Worm (Caenorhabditis elegans) whole organism, L4 larva: ENCODE measurements around the gene T04C12.1.
A peak's percentile ranks its signal among the peaks of the same experiment; 100 is the strongest.

Experiments
- F10B5.3 ChIP-seq: sonication (generic microtip); optimal IDR thresholded peaks from 2 replicates; lab custom pipeline; 2016; ENCODE audit warnings: mild to moderate bottlenecking, missing genetic modification characterization, missing compliant biosample characterization
- F26F4.8 ChIP-seq: fragments of 200-800 bp; sonication (Bioruptor generic); conservative IDR thresholded peaks from 2 replicates; pipeline ENCODE4 v1.3.6; 2022; ENCODE audit warnings: missing genetic modification characterization, missing compliant biosample characterization
- F37D6.2 ChIP-seq: sonication (generic microtip); optimal IDR thresholded peaks from 2 replicates; lab custom pipeline; 2016; ENCODE audit warnings: mild to moderate bottlenecking, missing genetic modification characterization, missing compliant biosample characterization
- F49E8.2 ChIP-seq: sonication (generic microtip); optimal IDR thresholded peaks from 2 replicates; lab custom pipeline; 2016; ENCODE audit warnings: missing compliant biosample characterization, mild to moderate bottlenecking, missing genetic modification characterization, borderline replicate concordance
- T20F7.1 ChIP-seq: fragments of 200-800 bp; sonication (Bioruptor generic); optimal IDR thresholded peaks from 2 replicates; lab custom pipeline; 2018; ENCODE audit warnings: mild to moderate bottlenecking, missing genetic modification characterization, missing compliant biosample characterization
- aha-1 ChIP-seq: fragments of 150-350 bp; peaks from one replicate; lab custom pipeline; 2014; ENCODE audit warnings: missing biosample characterization, missing genetic modification characterization
- aly-2 ChIP-seq: sonication (generic microtip); optimal IDR thresholded peaks from 2 replicates; lab custom pipeline; 2018; ENCODE audit warnings: missing biosample characterization, missing genetic modification characterization
- ceh-28 ChIP-seq: fragments of 150-350 bp; optimal IDR thresholded peaks from 2 replicates; lab custom pipeline; 2014; ENCODE audit warnings: missing biosample characterization, missing genetic modification reagents, missing genetic modification characterization
- daf-16 ChIP-seq, 3 experiments: sonication (generic microtip); optimal IDR thresholded peaks; 2 replicates each; lab custom pipeline; 2016 to 2017; ENCODE audit warnings: missing genetic modification characterization in 3 of 3, missing genetic modification reagents in 3 of 3, mild to moderate bottlenecking in 2 of 3, missing compliant biosample characterization in 2 of 3, missing biosample characterization in 1 of 3, moderate library complexity in 1 of 3
- hlh-30 ChIP-seq: sonication (generic microtip); optimal IDR thresholded peaks from 2 replicates; lab custom pipeline; 2017; ENCODE audit warnings: antibody characterized with exemption, mild to moderate bottlenecking, missing genetic modification characterization, missing compliant biosample characterization; ENCODE audit not compliant: insufficient read depth
- lin-1 ChIP-seq: fragments of 200-800 bp; sonication (Bioruptor generic); IDR thresholded peaks from 2 replicates; pipeline ENCODE4 v1.3.6; 2022; ENCODE audit warnings: missing genetic modification reagents, missing genetic modification characterization, missing compliant biosample characterization
- lin-15B ChIP-seq: fragments of 150-350 bp; sonication (generic microtip); optimal IDR thresholded peaks from 3 replicates; lab custom pipeline; 2014; ENCODE audit warnings: missing biosample characterization, missing genetic modification characterization
- lsy-2 ChIP-seq, 2 experiments: fragments of 150-350 bp in 1 of 2; sonication (generic microtip) in 1 of 2; optimal IDR thresholded peaks; 2 replicates each; lab custom pipeline; 2014 to 2017; ENCODE audit warnings: missing biosample characterization in 2 of 2, missing genetic modification characterization in 2 of 2
- mdl-1 ChIP-seq, 2 experiments: fragments of 150-350 bp in 1 of 2; sonication (generic microtip) in 1 of 2; optimal IDR thresholded peaks; 2 replicates each; lab custom pipeline; 2014 to 2017; ENCODE audit warnings: missing biosample characterization in 2 of 2, missing genetic modification characterization in 2 of 2
- mep-1 ChIP-seq: fragments of 150-350 bp; sonication (generic microtip); optimal IDR thresholded peaks from 3 replicates; lab custom pipeline; 2014; ENCODE audit warnings: missing biosample characterization, missing genetic modification characterization
- nhr-25 ChIP-seq: sonication (generic microtip); optimal IDR thresholded peaks from 2 replicates; lab custom pipeline; 2017; ENCODE audit warnings: missing genetic modification characterization, mild to moderate bottlenecking, missing compliant biosample characterization, antibody characterized with exemption, moderate library complexity, borderline replicate concordance; ENCODE audit not compliant: insufficient read depth
- nhr-28 ChIP-seq: fragments of 150-350 bp; optimal IDR thresholded peaks from 2 replicates; lab custom pipeline; 2014; ENCODE audit warnings: missing biosample characterization, missing genetic modification characterization
- nhr-42 ChIP-seq: fragments of 200-800 bp; sonication (Bioruptor generic); IDR thresholded peaks from 2 replicates; pipeline ENCODE4 v1.3.6; 2022; ENCODE audit warnings: missing genetic modification characterization, missing compliant biosample characterization
- nhr-77 ChIP-seq: fragments of 150-350 bp; optimal IDR thresholded peaks from 2 replicates; lab custom pipeline; 2014; ENCODE audit warnings: missing biosample characterization, missing genetic modification characterization
- rbr-2 ChIP-seq: sonication (generic microtip); optimal IDR thresholded peaks from 2 replicates; lab custom pipeline; 2016; ENCODE audit warnings: missing genotype, missing genetic modification characterization, missing compliant biosample characterization
- snpc-1.2 ChIP-seq: fragments of 200-800 bp; sonication (Bioruptor generic); IDR thresholded peaks from 2 replicates; pipeline ENCODE4 v1.3.6; 2022; ENCODE audit warnings: missing genetic modification reagents, missing genetic modification characterization, missing compliant biosample characterization
- tag-97 ChIP-seq: fragments of 200-800 bp; sonication (Bioruptor generic); IDR thresholded peaks from 2 replicates; pipeline ENCODE4 v1.3.6; 2022; ENCODE audit warnings: missing genetic modification characterization, missing compliant biosample characterization
- tra-1 ChIP-seq: fragments of 200-800 bp; sonication (Bioruptor generic); IDR thresholded peaks from 2 replicates; pipeline ENCODE4 v1.3.6; 2022; ENCODE audit warnings: missing genetic modification reagents, missing genetic modification characterization, missing compliant biosample characterization
- unc-62 ChIP-seq, 3 experiments: fragments of 150-350 bp in 1 of 3; sonication (generic microtip); optimal IDR thresholded peaks in 2 of 3; peaks in 1 of 3; 1 replicate in 1 of 3; 2 replicates in 2 of 3; lab custom pipeline; 2014 to 2017; ENCODE audit warnings: missing biosample characterization in 3 of 3, missing genetic modification characterization in 3 of 3, missing genetic modification reagents in 3 of 3, missing genotype in 1 of 3
- ztf-11 ChIP-seq: fragments of 150-350 bp; optimal IDR thresholded peaks from 2 replicates; lab custom pipeline; 2014; ENCODE audit warnings: missing biosample characterization, missing genetic modification characterization
- ztf-7 ChIP-seq: fragments of 150-350 bp; optimal IDR thresholded peaks from 2 replicates; lab custom pipeline; 2014; ENCODE audit warnings: missing biosample characterization, missing genetic modification characterization

Gene T04C12.1

DNA sequence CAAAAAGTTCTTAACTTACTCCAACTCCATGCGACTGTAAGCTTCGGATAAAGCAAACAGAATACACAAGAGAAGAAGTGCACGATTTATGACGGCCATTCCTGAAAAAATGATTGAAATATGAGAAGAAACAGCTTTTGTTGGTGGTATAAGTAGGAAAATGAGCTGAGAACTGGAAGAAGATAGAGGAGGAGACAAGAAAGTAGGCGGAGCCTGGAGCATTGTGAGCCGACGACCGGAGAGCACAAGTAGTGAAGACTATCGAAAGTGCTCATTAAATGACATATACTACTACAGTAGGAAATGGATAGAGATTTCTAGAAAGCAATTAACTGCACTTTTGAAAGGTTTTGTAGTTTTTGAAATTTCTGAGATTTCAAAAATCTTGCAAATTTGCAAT is 6.4 kb upstream of the T04C12.1 start, which contains the start of gene nlp-80:
Gene nlp-80 (minus strand): TSS at position 101 of the 400 bp plus-strand sequence.
- TF ChIP-seq aly-2 = no peak
- no peak for TF ChIP-seq ztf-11 (tag; lab: Kevin White, UChicago)
- no peak for TF ChIP-seq hlh-30 (tag; lab: Kevin White, UChicago)
- no peak for TF ChIP-seq F10B5.3 (tag; lab: Kevin White, UChicago)
- no peak for TF ChIP-seq snpc-1.2 (GFP tag; lab: Robert Waterston, UW)
- no peak for TF ChIP-seq lsy-2 (tag; optimal IDR thresholded peaks at IDR 0.05; lab: Kevin White, UChicago)
- TF ChIP-seq lin-15B (tag; lab: Kevin White, UChicago) = no peak
- no peak for TF ChIP-seq lin-1 (GFP tag; lab: Robert Waterston, UW)

DNA sequence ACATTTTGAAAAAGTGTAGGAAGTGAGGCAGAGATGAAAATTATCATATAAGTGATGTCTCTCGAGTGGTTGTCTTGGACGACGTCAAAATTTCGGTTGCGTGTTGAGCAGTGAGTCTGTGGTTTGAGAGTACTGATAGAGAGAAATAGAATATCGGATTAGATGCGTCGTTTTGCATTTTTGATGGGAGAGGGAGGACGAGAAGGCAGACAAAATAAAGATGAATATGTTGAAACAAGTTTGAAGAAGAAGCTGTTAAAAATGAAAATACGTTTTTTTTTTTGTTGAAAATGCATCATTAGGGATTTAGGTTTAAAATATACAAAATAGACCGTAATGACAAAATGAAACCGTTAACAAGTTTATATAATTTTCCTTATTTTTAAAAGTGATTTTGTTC is 4.0 kb upstream of the T04C12.1 start, which contains the start of gene T04C12.9:
Gene T04C12.9 (minus strand): TSS at position 101 of the 400 bp plus-strand sequence.
- TF ChIP-seq F37D6.2 (tag; lab: Kevin White, UChicago) = no peak
- TF ChIP-seq F26F4.8 (GFP tag; lab: Robert Waterston, UW) = no peak
- no peak for TF ChIP-seq nhr-77 (tag; lab: Kevin White, UChicago)
- peak; percentile 23 for TF ChIP-seq aha-1 (tag; lab: Kevin White, UChicago)
- peak in 1 of 2 experiments; percentile 4 for TF ChIP-seq unc-62 (GFP tag; optimal IDR thresholded peaks at IDR 0.05 in 1 of 2; lab: Kevin White, UChicago)
- no peak for TF ChIP-seq unc-62 (tag; optimal IDR thresholded peaks at IDR 0.05; lab: Kevin White, UChicago)
- TF ChIP-seq tag-97 (GFP tag; lab: Robert Waterston, UW) = no peak

DNA sequence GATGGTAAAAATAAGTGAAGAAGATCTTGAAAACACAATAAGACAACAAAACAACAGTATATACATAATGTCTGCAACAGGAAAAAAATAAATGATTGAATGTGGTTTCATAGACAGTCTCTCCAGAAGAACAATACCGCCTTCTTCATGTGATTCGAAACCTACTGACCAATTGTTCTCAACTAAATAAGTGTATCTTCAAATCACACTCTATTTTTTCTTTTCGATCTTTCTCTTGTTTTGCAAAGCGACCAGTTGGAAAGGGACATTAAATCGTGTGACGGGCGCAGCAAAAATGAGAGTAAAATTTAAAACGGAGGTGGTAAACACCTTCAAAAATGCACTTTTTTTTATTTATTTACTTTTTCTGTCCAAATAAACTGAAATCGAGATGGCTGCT is 2.8 kb upstream of the T04C12.1 start:
- TF ChIP-seq unc-62 (GFP tag; optimal IDR thresholded peaks at IDR 0.05 in 1 of 2; lab: Kevin White, UChicago) = peak in 1 of 2 experiments; percentile 81
- no peak for TF ChIP-seq unc-62 (tag; optimal IDR thresholded peaks at IDR 0.05; lab: Kevin White, UChicago)
- TF ChIP-seq mep-1 = no peak
- peak; percentile 62 for TF ChIP-seq hlh-30 (tag; lab: Kevin White, UChicago)
- TF ChIP-seq daf-16 (GFP tag; optimal IDR thresholded peaks at IDR 0.05; lab: Kevin White, UChicago) = peak in 1 of 2 experiments; percentile 65
- TF ChIP-seq daf-16 (tag; optimal IDR thresholded peaks at IDR 0.05; lab: Kevin White, UChicago) = no peak
- TF ChIP-seq ceh-28 (tag; lab: Kevin White, UChicago) = no peak
- TF ChIP-seq nhr-42 (GFP tag; lab: Robert Waterston, UW) = no peak
- TF ChIP-seq mdl-1 (tag; optimal IDR thresholded peaks at IDR 0.05; lab: Kevin White, UChicago) = peak in 1 of 2 experiments; percentile 14

DNA sequence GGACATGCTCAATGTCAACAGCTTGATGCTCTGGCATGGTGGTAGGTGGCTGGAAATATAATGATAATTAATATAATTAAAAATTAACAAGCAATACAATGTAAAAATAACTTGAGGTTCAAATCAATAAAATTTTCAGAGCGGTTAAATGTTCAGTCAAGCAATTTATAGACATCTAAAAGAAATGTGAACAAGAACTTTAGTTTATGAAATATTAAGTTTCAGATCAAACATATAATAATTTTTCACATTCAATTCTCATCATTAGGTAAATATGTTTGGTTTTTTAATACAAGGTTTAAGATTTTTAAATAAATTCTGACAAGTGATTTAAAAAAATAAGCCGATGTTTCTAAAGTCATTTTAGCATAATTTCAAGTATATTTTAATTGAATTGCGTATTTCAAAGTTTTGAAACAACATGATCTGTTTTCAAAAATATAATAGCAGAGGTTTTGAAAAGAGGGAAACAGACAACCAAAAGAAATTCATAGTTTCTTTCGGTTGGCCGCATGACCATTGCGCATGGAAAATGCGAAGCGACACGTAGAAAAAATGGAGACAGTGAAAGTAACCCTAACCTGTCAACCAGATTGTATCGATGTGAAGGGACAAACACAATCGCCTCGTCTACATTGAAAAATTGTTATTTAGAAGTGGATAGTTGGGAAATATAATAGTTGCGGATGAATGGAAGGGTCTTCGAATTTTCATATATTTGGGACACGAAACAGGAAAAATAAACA is 1.3 kb upstream of the T04C12.1 start, which contains the start of gene T04C12.11:
Gene T04C12.11 (minus strand): TSS at position 51 of the 746 bp plus-strand sequence.
- peak; percentile 18 for TF ChIP-seq nhr-25 (tag; lab: Kevin White, UChicago)
- TF ChIP-seq mdl-1 (tag; optimal IDR thresholded peaks at IDR 0.05; lab: Kevin White, UChicago) = peak in 1 of 2 experiments; percentile 16
- no peak for TF ChIP-seq F49E8.2 (tag; lab: Kevin White, UChicago)
- TF ChIP-seq nhr-28 (tag; lab: Kevin White, UChicago) = peak; percentile 23
- no peak for TF ChIP-seq lin-15B (tag; lab: Kevin White, UChicago)
- peak; percentile 34 for TF ChIP-seq T20F7.1
- TF ChIP-seq lsy-2 (tag; optimal IDR thresholded peaks at IDR 0.05; lab: Kevin White, UChicago) = peak in 1 of 2 experiments; percentile 24
- TF ChIP-seq hlh-30 (tag; lab: Kevin White, UChicago) = peak; percentile 61

DNA sequence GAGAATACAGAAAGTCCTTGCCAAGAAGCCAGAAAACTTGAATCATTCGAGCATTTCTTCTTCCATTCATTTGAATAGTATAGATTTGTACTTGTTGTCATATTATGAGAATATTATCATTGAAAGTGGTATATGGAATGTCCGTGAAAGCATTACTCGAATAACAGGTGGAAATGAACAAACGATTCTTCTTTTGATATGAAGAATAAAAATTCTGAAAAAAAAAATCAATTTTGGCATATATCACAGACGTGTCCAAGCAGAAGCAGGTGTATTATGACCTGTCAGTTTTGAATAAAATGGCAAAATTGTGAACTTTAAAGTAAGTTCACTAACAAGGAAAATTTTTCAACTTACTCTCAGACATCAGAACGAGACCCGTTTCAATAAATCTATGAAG is 2.0 kb downstream of the T04C12.1 start, which contains the start of gene srh-75:
Gene srh-75 (minus strand): TSS at position 101 of the 400 bp plus-strand sequence.
- no peak for TF ChIP-seq tra-1
- peak in 1 of 2 experiments; percentile 78 for TF ChIP-seq unc-62 (GFP tag; optimal IDR thresholded peaks at IDR 0.05 in 1 of 2; lab: Kevin White, UChicago)
- no peak for TF ChIP-seq unc-62 (tag; optimal IDR thresholded peaks at IDR 0.05; lab: Kevin White, UChicago)
- TF ChIP-seq rbr-2 (tag; lab: Kevin White, UChicago) = no peak
- no peak for TF ChIP-seq ztf-7 (tag; lab: Kevin White, UChicago)
